Fruit fly (Drosophila melanogaster) whole organism, embryonic: ENCODE measurements around the gene CG3071.

Experiments
- Antp ChIP-seq: fragments of 200-800 bp; sonication (Bioruptor generic); optimal IDR thresholded peaks from 3 replicates; lab custom pipeline; 2016; ENCODE audit warnings: missing biosample characterization, missing genetic modification characterization
- CG10267 ChIP-seq: fragments of 200-800 bp; sonication (Bioruptor generic); optimal IDR thresholded peaks from 2 replicates; lab custom pipeline; 2018; ENCODE audit warnings: missing biosample characterization, mild to moderate bottlenecking, missing genetic modification characterization, moderate library complexity
- CG10274 ChIP-seq: fragments of 200-800 bp; sonication (Bioruptor generic); optimal IDR thresholded peaks from 3 replicates; lab custom pipeline; 2017; ENCODE audit warnings: missing biosample characterization, mild to moderate bottlenecking, missing genetic modification characterization
- CG11398 ChIP-seq: fragments of 200-800 bp; sonication (Bioruptor generic); optimal IDR thresholded peaks from 2 replicates; lab custom pipeline; 2016; ENCODE audit warnings: missing biosample characterization, missing genetic modification characterization
- CG14965 ChIP-seq: fragments of 200-800 bp; sonication (Bioruptor generic); optimal IDR thresholded peaks from 2 replicates; lab custom pipeline; 2016; ENCODE audit warnings: missing biosample characterization, missing genetic modification characterization, borderline replicate concordance
- CG16863 ChIP-seq: fragments of 200-800 bp; sonication (Bioruptor generic); optimal IDR thresholded peaks from 3 replicates; lab custom pipeline; 2016; ENCODE audit warnings: missing biosample characterization, missing genetic modification characterization
- CG18764 ChIP-seq: fragments of 200-800 bp; sonication (Bioruptor generic); optimal IDR thresholded peaks from 3 replicates; lab custom pipeline; 2016; ENCODE audit warnings: missing biosample characterization, missing genetic modification characterization
- CG2889 ChIP-seq: fragments of 200-800 bp; sonication (Bioruptor generic); IDR thresholded peaks from 3 replicates; pipeline ENCODE4 v1.3.6; 2022; ENCODE audit warnings: missing biosample characterization, missing genetic modification characterization
- CG31388 ChIP-seq: fragments of 200-800 bp; sonication (Bioruptor generic); optimal IDR thresholded peaks from 2 replicates; lab custom pipeline; 2016; ENCODE audit warnings: missing biosample characterization, missing genetic modification characterization
- CG9797 ChIP-seq: fragments of 200-800 bp; sonication (Bioruptor generic); optimal IDR thresholded peaks from 3 replicates; lab custom pipeline; 2018; ENCODE audit warnings: missing biosample characterization, mild to moderate bottlenecking, missing genetic modification characterization
- CG9817 ChIP-seq: fragments of 200-800 bp; sonication (Bioruptor generic); optimal IDR thresholded peaks from 2 replicates; lab custom pipeline; 2018; ENCODE audit warnings: missing biosample characterization, mild to moderate bottlenecking, missing genetic modification characterization, moderate library complexity
- CTCF ChIP-seq: fragments of 200-800 bp; sonication (Bioruptor generic); optimal IDR thresholded peaks from 2 replicates; lab custom pipeline; 2017; ENCODE audit warnings: missing biosample characterization, mild to moderate bottlenecking, missing genetic modification characterization, moderate library complexity
- Dbx ChIP-seq: fragments of 200-800 bp; sonication (Bioruptor generic); IDR thresholded peaks from 3 replicates; pipeline ENCODE4 v1.3.6; 2022; ENCODE audit warnings: missing biosample characterization, missing genetic modification characterization
- Dfd ChIP-seq, 2 experiments: fragments of >200 bp; optimal IDR thresholded peaks; 2 replicates each; lab custom pipeline; 2017; ENCODE audit warnings: missing biosample characterization in 2 of 2, missing genetic modification characterization in 2 of 2
- Doc3 ChIP-seq: fragments of 200-800 bp; sonication (Bioruptor generic); IDR thresholded peaks from 3 replicates; pipeline ENCODE4 v1.3.6; 2022; ENCODE audit warnings: missing biosample characterization, missing genetic modification characterization; ENCODE audit not compliant: partially characterized antibody
- Fer1 ChIP-seq: fragments of 200-800 bp; sonication (Bioruptor generic); optimal IDR thresholded peaks from 2 replicates; lab custom pipeline; 2017; ENCODE audit warnings: missing biosample characterization, mild to moderate bottlenecking, missing genetic modification characterization
- GATAe ChIP-seq: fragments of 200-800 bp; sonication (Bioruptor generic); conservative IDR thresholded peaks from 2 replicates; pipeline ENCODE4 v1.3.6; 2022; ENCODE audit warnings: missing biosample characterization, missing genetic modification characterization
- Hand ChIP-seq: fragments of 200-800 bp; sonication (Bioruptor generic); optimal IDR thresholded peaks from 2 replicates; lab custom pipeline; 2017; ENCODE audit warnings: mild to moderate bottlenecking, missing biosample characterization, missing genetic modification reagents, missing genetic modification characterization
- HmgZ ChIP-seq: fragments of 200-800 bp; sonication (Bioruptor generic); optimal IDR thresholded peaks from 2 replicates; lab custom pipeline; 2018; ENCODE audit warnings: missing biosample characterization, mild to moderate bottlenecking, missing genetic modification characterization
- Meics ChIP-seq: fragments of 200-800 bp; sonication (Bioruptor generic); optimal IDR thresholded peaks from 2 replicates; lab custom pipeline; 2017; ENCODE audit warnings: missing biosample characterization, mild to moderate bottlenecking, missing genetic modification characterization
- Oaz ChIP-seq: fragments of 200-800 bp; sonication (Bioruptor generic); IDR thresholded peaks from 2 replicates; pipeline ENCODE4 v1.3.6; 2022; ENCODE audit warnings: missing biosample characterization, missing genetic modification characterization
- Sox102F ChIP-seq: fragments of 200-800 bp; sonication (Bioruptor generic); optimal IDR thresholded peaks from 2 replicates; lab custom pipeline; 2018; ENCODE audit warnings: missing biosample characterization, mild to moderate bottlenecking, missing genetic modification characterization, moderate library complexity
- Sry-β ChIP-seq: fragments of 200-800 bp; sonication (Bioruptor generic); optimal IDR thresholded peaks from 2 replicates; lab custom pipeline; 2018; ENCODE audit warnings: missing biosample characterization, mild to moderate bottlenecking, missing genetic modification characterization, moderate library complexity
- Xbp1 ChIP-seq: fragments of 200-800 bp; sonication (Bioruptor generic); optimal IDR thresholded peaks from 3 replicates; lab custom pipeline; 2016; ENCODE audit warnings: missing biosample characterization, mild to moderate bottlenecking, missing genetic modification characterization
- bowl ChIP-seq: fragments of 200-800 bp; sonication (Bioruptor generic); IDR thresholded peaks from 2 replicates; pipeline ENCODE4 v1.3.6; 2022; ENCODE audit warnings: missing biosample characterization, missing genetic modification characterization
- br ChIP-seq: fragments of >200 bp; optimal IDR thresholded peaks from 2 replicates; lab custom pipeline; 2017
- cas ChIP-seq: fragments of 200-800 bp; sonication (Bioruptor generic); IDR thresholded peaks from 2 replicates; pipeline ENCODE4 v1.3.6; 2022; ENCODE audit warnings: missing biosample characterization, missing genetic modification characterization
- cato ChIP-seq: fragments of 200-800 bp; sonication (Bioruptor generic); optimal IDR thresholded peaks from 2 replicates; lab custom pipeline; 2016; ENCODE audit warnings: missing biosample characterization, missing genetic modification characterization, borderline replicate concordance
- crol ChIP-seq: fragments of 200-800 bp; sonication (Bioruptor generic); IDR thresholded peaks from 2 replicates; pipeline ENCODE4 v1.3.6; 2022; ENCODE audit warnings: missing biosample characterization, missing genetic modification characterization
- disco-r ChIP-seq: fragments of 200-800 bp; sonication (Bioruptor generic); optimal IDR thresholded peaks from 2 replicates; lab custom pipeline; 2016; ENCODE audit warnings: missing biosample characterization, missing genetic modification characterization
- dm ChIP-seq: fragments of 200-800 bp; sonication (Bioruptor generic); optimal IDR thresholded peaks from 3 replicates; lab custom pipeline; 2016; ENCODE audit warnings: missing biosample characterization, missing genetic modification characterization
- dmrt11E ChIP-seq: fragments of 200-800 bp; sonication (Bioruptor generic); optimal IDR thresholded peaks from 3 replicates; lab custom pipeline; 2018; ENCODE audit warnings: missing biosample characterization, mild to moderate bottlenecking, missing genetic modification characterization, moderate library complexity
- eve ChIP-seq, 2 experiments: fragments of >200 bp; optimal IDR thresholded peaks; 2 replicates each; lab custom pipeline; 2017; ENCODE audit warnings: missing biosample characterization in 2 of 2, missing genetic modification characterization in 2 of 2
- fu2 ChIP-seq: fragments of 200-800 bp; sonication (Bioruptor generic); optimal IDR thresholded peaks from 2 replicates; lab custom pipeline; 2016; ENCODE audit warnings: missing biosample characterization, missing genetic modification characterization
- ham ChIP-seq: fragments of 200-800 bp; sonication (Bioruptor generic); IDR thresholded peaks from 2 replicates; pipeline ENCODE4 v1.3.6; 2022; ENCODE audit warnings: missing biosample characterization, missing genetic modification characterization
- insv ChIP-seq, 2 experiments: fragments of 200-800 bp; sonication (Bioruptor generic); optimal IDR thresholded peaks; 3 replicates each; lab custom pipeline; 2016 to 2018; ENCODE audit warnings: missing biosample characterization in 2 of 2, missing genetic modification characterization in 2 of 2
- klu ChIP-seq: fragments of 200-800 bp; sonication (Bioruptor generic); IDR thresholded peaks from 2 replicates; pipeline ENCODE4 v1.3.6; 2022; ENCODE audit warnings: missing biosample characterization, missing genetic modification characterization
- org-1 ChIP-seq: fragments of 200-800 bp; sonication (Bioruptor generic); optimal IDR thresholded peaks from 2 replicates; lab custom pipeline; 2017; ENCODE audit warnings: missing biosample characterization, missing genetic modification characterization
- pb ChIP-seq: fragments of 200-800 bp; sonication (Bioruptor generic); optimal IDR thresholded peaks from 3 replicates; lab custom pipeline; 2016; ENCODE audit warnings: missing biosample characterization, missing genetic modification characterization
- pho ChIP-seq: fragments of 200-800 bp; sonication (Bioruptor generic); optimal IDR thresholded peaks from 2 replicates; lab custom pipeline; 2016; ENCODE audit warnings: missing biosample characterization, missing genetic modification characterization
- phol ChIP-seq: fragments of 200-800 bp; sonication (Bioruptor generic); optimal IDR thresholded peaks from 3 replicates; lab custom pipeline; 2018; ENCODE audit warnings: missing biosample characterization, mild to moderate bottlenecking, missing genetic modification characterization, moderate library complexity
- pita ChIP-seq: fragments of 200-800 bp; sonication (Bioruptor generic); optimal IDR thresholded peaks from 2 replicates; lab custom pipeline; 2017; ENCODE audit warnings: missing biosample characterization, mild to moderate bottlenecking, missing genetic modification characterization
- prd ChIP-seq, 3 experiments: fragments of >200 bp in 2 of 3; fragments of 200-800 bp in 1 of 3; sonication (Bioruptor generic) in 1 of 3; optimal IDR thresholded peaks in 2 of 3; IDR thresholded peaks in 1 of 3; 2 replicates in 2 of 3; 3 replicates in 1 of 3; pipeline versions ENCODE4 v1.3.6 to Lab custom; 2017 to 2022; ENCODE audit warnings: missing biosample characterization in 1 of 3, missing genetic modification characterization in 1 of 3
- row ChIP-seq: fragments of 200-800 bp; sonication (Bioruptor generic); IDR thresholded peaks from 3 replicates; pipeline ENCODE4 v1.3.6; 2022; ENCODE audit warnings: missing biosample characterization, missing genetic modification characterization
- run ChIP-seq: fragments of 200-800 bp; sonication (Bioruptor generic); optimal IDR thresholded peaks from 3 replicates; lab custom pipeline; 2018; ENCODE audit warnings: missing biosample characterization, mild to moderate bottlenecking, missing genetic modification characterization
- stwl ChIP-seq: fragments of 200-800 bp; sonication (Bioruptor generic); optimal IDR thresholded peaks from 3 replicates; lab custom pipeline; 2018; ENCODE audit warnings: missing biosample characterization, mild to moderate bottlenecking, missing genetic modification characterization, moderate library complexity
- ttk ChIP-seq: fragments of 200-800 bp; sonication (Bioruptor generic); IDR thresholded peaks from 2 replicates; pipeline ENCODE4 v2.1.2; 2022; ENCODE audit warnings: missing biosample characterization, missing genetic modification characterization
- tup ChIP-seq: fragments of 200-800 bp; sonication (Bioruptor generic); optimal IDR thresholded peaks from 2 replicates; lab custom pipeline; 2016; ENCODE audit warnings: missing biosample characterization, mild to moderate bottlenecking, missing genetic modification characterization, moderate library complexity
- twi ChIP-seq: fragments of 200-800 bp; optimal IDR thresholded peaks from 2 replicates; lab custom pipeline; 2019; ENCODE audit warnings: missing biosample characterization, mild to moderate bottlenecking, missing genetic modification characterization, moderate library complexity
- vfl ChIP-seq: fragments of 200-800 bp; sonication (Bioruptor generic); optimal IDR thresholded peaks from 2 replicates; lab custom pipeline; 2016; ENCODE audit warnings: missing biosample characterization, missing genetic modification characterization
- zfh2 ChIP-seq: fragments of 200-800 bp; sonication (Bioruptor generic); optimal IDR thresholded peaks from 2 replicates; lab custom pipeline; 2016; ENCODE audit warnings: missing biosample characterization, missing genetic modification characterization

The CG3071 gene

dm6 chrX:2298708-2299370 is 36.2 kb downstream of the CG3071 start (continued):
- TF ChIP-seq tup (GFP tag; lab: Kevin White, UChicago) = peak; percentile 54
- peak; percentile 80 for TF ChIP-seq Xbp1 (GFP tag; lab: Kevin White, UChicago)
- no peak for TF ChIP-seq Hand
- no peak for TF ChIP-seq zfh2 (GFP tag; lab: Kevin White, UChicago)
- TF ChIP-seq CG10267 (tag; lab: Kevin White, UChicago) = peak; percentile 83
- peak; percentile 70 for TF ChIP-seq pb (GFP tag; lab: Kevin White, UChicago)
- TF ChIP-seq klu (GFP tag; lab: Robert Waterston, UW) = no peak
- peak; percentile 35 for TF ChIP-seq Fer1
- peak; percentile 6 for TF ChIP-seq CG9797
- peak; percentile 29 for TF ChIP-seq vfl (GFP tag; lab: Kevin White, UChicago)
- peak; percentile 79 for TF ChIP-seq Antp
- peak; percentile 78 for TF ChIP-seq twi (tag; lab: Kevin White, UChicago)
- no peak for TF ChIP-seq ham (GFP tag; lab: Robert Waterston, UW)
- no peak for TF ChIP-seq Doc3 (GFP tag; lab: Robert Waterston, UW)
- TF ChIP-seq Meics = peak; percentile 27
- peak; percentile 19 for TF ChIP-seq CG9817 (tag; lab: Kevin White, UChicago)
- TF ChIP-seq CTCF = peak; percentile 4
- TF ChIP-seq CG16863 (GFP tag; lab: Kevin White, UChicago) = peak; percentile 81
- TF ChIP-seq Dfd (GFP tag; optimal IDR thresholded peaks at IDR 0.05; lab: Kevin White, UChicago) = no peak
- TF ChIP-seq Dbx (GFP tag; lab: Robert Waterston, UW) = no peak
- peak; percentile 37 for TF ChIP-seq cato (GFP tag; lab: Kevin White, UChicago)
- TF ChIP-seq prd (optimal IDR thresholded peaks at IDR 0.05; lab: Kevin White, UChicago) = no peak
- peak; percentile 89 for TF ChIP-seq prd (GFP tag; IDR thresholded peaks at IDR 0.05; lab: Robert Waterston, UW)
- TF ChIP-seq fu2 (GFP tag; lab: Kevin White, UChicago) = peak; percentile 8
- peak; percentile 26 for TF ChIP-seq Sry-β (GFP tag; lab: Kevin White, UChicago)
- TF ChIP-seq Sox102F (GFP tag; lab: Kevin White, UChicago) = peak; percentile 87
- TF ChIP-seq crol (GFP tag; lab: Robert Waterston, UW) = peak; percentile 61
- no peak for TF ChIP-seq pita
- TF ChIP-seq cas (GFP tag; lab: Robert Waterston, UW) = no peak; the same call in 1 of the 2 replicates
- TF ChIP-seq HmgZ (tag; lab: Kevin White, UChicago) = peak; percentile 29
- TF ChIP-seq CG11398 = peak; percentile 71
- TF ChIP-seq bowl = no peak
- TF ChIP-seq dmrt11E = peak; percentile 95
- TF ChIP-seq run (tag; lab: Kevin White, UChicago) = peak; percentile 74
- peak; percentile 73 for TF ChIP-seq ttk (GFP tag; lab: Robert Waterston, UW)
- TF ChIP-seq phol = peak; percentile 84
- peak; percentile 11 for TF ChIP-seq CG31388 (GFP tag; lab: Kevin White, UChicago)
- TF ChIP-seq pho = no peak
- peak; percentile 61 for TF ChIP-seq dm (GFP tag; lab: Kevin White, UChicago)
- TF ChIP-seq GATAe (GFP tag; lab: Robert Waterston, UW) = no peak
- peak; percentile 90 for TF ChIP-seq row (GFP tag; lab: Robert Waterston, UW)
- TF ChIP-seq br (lab: Kevin White, UChicago) = no peak
- no peak for TF ChIP-seq CG2889
- peak; percentile 53 for TF ChIP-seq disco-r (GFP tag; lab: Kevin White, UChicago)
- TF ChIP-seq CG14965 = no peak
- TF ChIP-seq eve (GFP tag; optimal IDR thresholded peaks at IDR 0.05; lab: Kevin White, UChicago) = peak; percentile 54 to 95
- TF ChIP-seq Oaz (GFP tag; lab: Robert Waterston, UW) = 0 out of 2 replicates have a peak, but pooled peaks have one; percentile 12
- TF ChIP-seq CG18764 = peak; percentile 66
- TF ChIP-seq CG10274 (GFP tag; lab: Kevin White, UChicago) = no peak
- TF ChIP-seq insv (GFP tag; optimal IDR thresholded peaks at IDR 0.05; lab: Kevin White, UChicago) = no peak
- peak; percentile 45 for TF ChIP-seq stwl (tag; lab: Kevin White, UChicago)
- peak; percentile 80 for TF ChIP-seq org-1 (GFP tag; lab: Kevin White, UChicago)
